Fruit fly (Drosophila melanogaster): Measurements from ENCODE around the gene CG18135.

DNA sequence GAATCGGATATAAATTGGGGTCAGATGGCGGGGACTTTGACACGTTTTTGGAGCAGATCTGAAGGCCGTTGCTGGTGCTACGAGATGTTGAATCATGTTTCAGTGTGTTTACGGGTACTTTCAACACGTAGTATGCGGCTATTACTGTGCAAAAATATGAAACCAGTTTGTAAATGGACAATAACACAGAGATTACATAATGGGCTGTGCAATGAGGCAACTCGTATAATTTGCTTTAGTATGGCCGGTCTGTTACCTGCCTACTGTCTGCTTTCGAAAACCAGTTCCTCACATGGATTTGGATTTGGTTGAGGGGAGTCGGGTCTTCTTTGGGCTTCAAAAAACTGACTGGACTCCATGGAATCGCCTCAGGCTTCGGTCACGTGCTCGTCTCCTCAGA is 45.7 kb downstream of the CG18135 start:
- TF ChIP-seq Eip93F (GFP tag; optimal IDR thresholded peaks at IDR 0.05) = no peak
- no peak for TF ChIP-seq CG16779 (tag; optimal IDR thresholded peaks at IDR 0.05)
- TF ChIP-seq dac (GFP tag; optimal IDR thresholded peaks at IDR 0.05) = no peak
- no peak for TF ChIP-seq CG6792 (GFP tag; optimal IDR thresholded peaks at IDR 0.05)
- peak; percentile 97 for TF ChIP-seq vri (GFP tag; optimal IDR thresholded peaks at IDR 0.05)
- TF ChIP-seq ss (GFP tag; optimal IDR thresholded peaks at IDR 0.05) = no peak
- no peak for TF ChIP-seq acj6 (GFP tag; optimal IDR thresholded peaks at IDR 0.05)
- no peak for TF ChIP-seq CG6854 (GFP tag; optimal IDR thresholded peaks at IDR 0.05)
- TF ChIP-seq Eip78C (GFP tag) = no peak

All from whole organism, prepupa.